Worm (Caenorhabditis elegans) whole organism, late embryonic: ENCODE measurements around the gene D2023.3.

ENCODE experiments used
- C08G9.2 ChIP-seq: sonication (generic microtip); optimal IDR thresholded peaks from 2 replicates; lab custom pipeline; 2016; ENCODE audit warnings: mild to moderate bottlenecking, missing genetic modification characterization, moderate library complexity, missing compliant biosample characterization
- K02D7.2 ChIP-seq: sonication (generic microtip); optimal IDR thresholded peaks from 2 replicates; lab custom pipeline; 2017; ENCODE audit warnings: mild to moderate bottlenecking, missing genetic modification characterization, missing compliant biosample characterization
- Y22D7AL.16 ChIP-seq: sonication (generic microtip); optimal IDR thresholded peaks from 2 replicates; lab custom pipeline; 2016; ENCODE audit warnings: missing genetic modification characterization, missing compliant biosample characterization
- ahr-1 ChIP-seq: sonication (generic microtip); optimal IDR thresholded peaks from 2 replicates; lab custom pipeline; 2016; ENCODE audit warnings: missing genetic modification characterization, missing compliant biosample characterization
- ceh-14 ChIP-seq: sonication (generic microtip); optimal IDR thresholded peaks from 2 replicates; lab custom pipeline; 2016; ENCODE audit warnings: missing genotype, missing genetic modification characterization, missing compliant biosample characterization
- ceh-18 ChIP-seq: sonication (generic microtip); optimal IDR thresholded peaks from 2 replicates; lab custom pipeline; 2016; ENCODE audit warnings: missing genetic modification characterization, missing compliant biosample characterization
- ceh-24 ChIP-seq: sonication (generic microtip); optimal IDR thresholded peaks from 2 replicates; lab custom pipeline; 2016; ENCODE audit warnings: mild to moderate bottlenecking, missing genetic modification characterization, missing compliant biosample characterization
- ceh-31 ChIP-seq: sonication (generic microtip); optimal IDR thresholded peaks from 2 replicates; lab custom pipeline; 2016; ENCODE audit warnings: missing genetic modification characterization, missing compliant biosample characterization
- ceh-34 ChIP-seq: sonication (generic microtip); optimal IDR thresholded peaks from 2 replicates; lab custom pipeline; 2016; ENCODE audit warnings: mild to moderate bottlenecking, missing genetic modification characterization, missing compliant biosample characterization
- ceh-6 ChIP-seq: fragments of 200-800 bp; sonication (Bioruptor generic); optimal IDR thresholded peaks from 2 replicates; lab custom pipeline; 2018; ENCODE audit warnings: mild to moderate bottlenecking, missing genetic modification characterization, missing compliant biosample characterization
- dmd-4 ChIP-seq: sonication (generic microtip); optimal IDR thresholded peaks from 2 replicates; lab custom pipeline; 2016; ENCODE audit warnings: borderline replicate concordance, missing genetic modification characterization, missing compliant biosample characterization
- dve-1 ChIP-seq: sonication (generic microtip); optimal IDR thresholded peaks from 2 replicates; lab custom pipeline; 2017; ENCODE audit warnings: antibody characterized with exemption, mild to moderate bottlenecking, missing genetic modification characterization, missing compliant biosample characterization
- elt-2 ChIP-seq: sonication (generic microtip); optimal IDR thresholded peaks from 2 replicates; lab custom pipeline; 2016; ENCODE audit warnings: missing genetic modification reagents, missing genetic modification characterization, missing compliant biosample characterization
- elt-4 ChIP-seq: sonication (generic microtip); optimal IDR thresholded peaks from 2 replicates; lab custom pipeline; 2016; ENCODE audit warnings: missing genetic modification characterization, missing compliant biosample characterization
- ets-4 ChIP-seq: sonication (generic microtip); optimal IDR thresholded peaks from 2 replicates; lab custom pipeline; 2016; ENCODE audit warnings: missing genetic modification characterization, missing compliant biosample characterization
- fax-1 ChIP-seq: sonication (generic microtip); optimal IDR thresholded peaks from 2 replicates; lab custom pipeline; 2016; ENCODE audit warnings: missing genotype, missing genetic modification characterization, missing compliant biosample characterization
- fkh-10 ChIP-seq: fragments of 150-350 bp; optimal IDR thresholded peaks from 2 replicates; lab custom pipeline; 2014; ENCODE audit warnings: missing biosample characterization, missing genetic modification reagents, missing genetic modification characterization
- fkh-6 ChIP-seq: sonication (generic microtip); optimal IDR thresholded peaks from 2 replicates; lab custom pipeline; 2016; ENCODE audit warnings: missing genetic modification characterization, missing compliant biosample characterization
- hlh-13 ChIP-seq: fragments of 200-800 bp; sonication (Bioruptor generic); optimal IDR thresholded peaks from 2 replicates; lab custom pipeline; 2018; ENCODE audit warnings: mild to moderate bottlenecking, missing genetic modification characterization, missing compliant biosample characterization
- hlh-15 ChIP-seq: sonication (generic microtip); optimal IDR thresholded peaks from 2 replicates; lab custom pipeline; 2016; ENCODE audit warnings: missing genetic modification characterization, missing compliant biosample characterization
- hlh-6 ChIP-seq: sonication (generic microtip); optimal IDR thresholded peaks from 2 replicates; lab custom pipeline; 2016; ENCODE audit warnings: missing genotype, missing genetic modification characterization, missing compliant biosample characterization
- hlh-8 ChIP-seq: sonication (generic microtip); optimal IDR thresholded peaks from 2 replicates; lab custom pipeline; 2016; ENCODE audit warnings: missing genotype, missing genetic modification characterization, missing compliant biosample characterization
- lim-6 ChIP-seq: sonication (generic microtip); optimal IDR thresholded peaks from 2 replicates; lab custom pipeline; 2016; ENCODE audit warnings: missing genetic modification characterization, missing compliant biosample characterization
- pag-3 ChIP-seq: sonication (generic microtip); optimal IDR thresholded peaks from 2 replicates; lab custom pipeline; 2016; ENCODE audit warnings: missing compliant biosample characterization, missing genetic modification characterization, borderline replicate concordance
- pha-4 ChIP-seq: fragments of 150-350 bp; optimal IDR thresholded peaks from 2 replicates; lab custom pipeline; 2018; ENCODE audit warnings: missing biosample characterization, missing genetic modification reagents, missing genetic modification characterization
- pqm-1 ChIP-seq: sonication (generic microtip); optimal IDR thresholded peaks from 2 replicates; lab custom pipeline; 2016; ENCODE audit warnings: missing genetic modification characterization, missing compliant biosample characterization
- rnt-1 ChIP-seq: sonication (generic microtip); optimal IDR thresholded peaks from 2 replicates; lab custom pipeline; 2016; ENCODE audit warnings: missing genetic modification characterization, missing compliant biosample characterization
- ttx-3 ChIP-seq: sonication (generic microtip); optimal IDR thresholded peaks from 2 replicates; lab custom pipeline; 2016; ENCODE audit warnings: missing genetic modification reagents, missing genetic modification characterization, missing compliant biosample characterization
- unc-42 ChIP-seq: sonication (generic microtip); optimal IDR thresholded peaks from 2 replicates; lab custom pipeline; 2016; ENCODE audit warnings: missing genotype, missing genetic modification characterization, missing compliant biosample characterization
- unc-55 ChIP-seq: sonication (generic microtip); optimal IDR thresholded peaks from 2 replicates; lab custom pipeline; 2017; ENCODE audit warnings: missing biosample characterization, missing genetic modification reagents, missing genetic modification characterization
- unc-86 ChIP-seq: sonication (generic microtip); optimal IDR thresholded peaks from 2 replicates; lab custom pipeline; 2016; ENCODE audit warnings: missing genetic modification characterization, missing compliant biosample characterization
- zip-5 ChIP-seq: sonication (generic microtip); optimal IDR thresholded peaks from 2 replicates; lab custom pipeline; 2016; ENCODE audit warnings: missing genetic modification characterization, missing compliant biosample characterization
- ztf-16 ChIP-seq: sonication (generic microtip); optimal IDR thresholded peaks from 2 replicates; lab custom pipeline; 2017; ENCODE audit warnings: missing genetic modification characterization, missing compliant biosample characterization

Gene D2023.3

DNA sequence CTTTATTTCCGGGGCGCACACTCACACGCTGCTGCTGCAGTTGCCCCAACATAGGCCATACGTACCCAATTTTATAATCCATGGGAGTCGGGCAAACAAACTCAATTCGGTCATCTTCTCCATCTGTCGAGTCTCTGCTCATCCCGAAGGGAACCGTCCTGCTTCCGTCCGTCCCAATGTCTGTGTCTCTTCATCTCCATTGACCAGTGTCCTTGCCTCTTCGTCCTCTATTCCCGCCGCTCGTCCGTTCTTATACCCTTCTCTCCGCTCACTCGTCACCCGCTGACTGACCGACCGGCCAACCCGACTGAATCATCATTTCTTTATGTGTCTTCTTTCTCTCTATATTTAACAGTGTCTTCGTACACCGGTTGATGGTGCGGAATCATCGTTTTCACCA, 33.0 kb upstream of the D2023.3 start (continued):
- TF ChIP-seq fkh-10 (GFP tag; lab: Kevin White, UChicago) (no peak), ahr-1 (tag; lab: Kevin White, UChicago) (no peak), dve-1 (tag; lab: Kevin White, UChicago) (peak; percentile 30), elt-4 (tag; lab: Kevin White, UChicago) (no peak), ceh-24 (tag; lab: Kevin White, UChicago) (no peak), ceh-31 (tag; lab: Kevin White, UChicago) (peak; percentile 54), pqm-1 (tag; lab: Kevin White, UChicago) (peak; percentile 5), zip-5 (tag; lab: Kevin White, UChicago) (no peak), unc-86 (tag; lab: Kevin White, UChicago) (no peak), hlh-15 (tag; lab: Kevin White, UChicago) (no peak)

DNA sequence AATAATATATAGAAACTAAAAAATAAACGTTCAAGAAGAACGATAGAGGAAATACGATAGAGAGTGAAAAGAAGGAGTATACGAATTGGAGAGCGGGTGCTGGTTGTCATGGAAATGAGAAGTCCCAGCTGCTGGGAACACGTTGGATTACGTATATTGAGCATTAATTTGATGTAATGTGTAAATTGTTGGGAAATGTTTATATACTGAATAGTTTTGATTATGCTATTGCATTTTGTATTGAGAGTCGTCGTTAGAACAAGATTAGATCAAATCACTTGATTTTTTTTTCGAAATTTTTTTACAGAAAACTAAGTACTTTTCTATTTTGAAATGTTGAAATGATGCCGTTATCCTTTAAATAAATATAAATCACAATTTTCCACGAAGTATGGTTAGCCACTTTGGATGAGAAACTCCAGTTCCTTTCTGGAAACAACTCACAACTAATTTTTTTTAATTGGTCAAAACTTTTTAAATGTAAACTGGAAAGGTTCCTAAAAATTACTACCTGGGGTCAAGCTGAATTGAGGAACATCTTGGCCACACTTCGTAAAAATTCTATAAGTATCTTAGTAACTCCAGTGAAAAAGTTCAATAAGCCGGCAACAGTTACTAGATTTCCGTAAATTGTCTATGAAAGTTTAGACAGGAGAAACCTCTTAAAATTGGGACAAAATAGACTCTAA, 32.0 kb upstream of the D2023.3 start, which contains the start of gene nphp-4:
Gene nphp-4, minus strand, starts transcription at position 51 of the 689 bp plus-strand sequence.
- TF ChIP-seq fax-1 (no peak), dmd-4 (no peak), ets-4 (tag; lab: Kevin White, UChicago) (no peak), elt-2 (tag; lab: Kevin White, UChicago) (no peak)

DNA sequence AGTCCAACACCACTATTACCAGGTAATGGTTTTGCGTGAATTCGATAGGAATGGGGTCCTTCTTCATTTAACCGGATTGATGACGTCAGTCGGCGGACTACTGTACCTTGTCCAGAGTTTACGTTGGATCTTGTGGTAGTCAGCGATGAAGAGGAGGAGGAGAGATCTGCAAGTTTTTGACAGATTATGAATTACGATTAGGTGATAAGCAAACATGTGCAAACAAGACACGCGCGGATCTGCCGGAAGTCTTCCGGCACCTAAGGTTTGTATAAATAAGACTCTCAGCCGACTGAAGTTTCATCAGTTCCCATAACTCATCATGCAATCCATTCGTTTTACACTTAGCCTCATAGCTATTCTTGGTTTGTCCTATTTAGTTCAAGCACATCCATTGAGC, 27.4 kb upstream of the D2023.3 start, which contains the start of gene idpb-5:
Gene idpb-5, plus strand, starts transcription at position 301 of the 400 bp plus-strand sequence.
- no peak for TF ChIP-seq hlh-15 (tag; lab: Kevin White, UChicago)
- no peak for TF ChIP-seq unc-55 (GFP tag; lab: Kevin White, UChicago)
- TF ChIP-seq, all 69 proteins: peak for 0

DNA sequence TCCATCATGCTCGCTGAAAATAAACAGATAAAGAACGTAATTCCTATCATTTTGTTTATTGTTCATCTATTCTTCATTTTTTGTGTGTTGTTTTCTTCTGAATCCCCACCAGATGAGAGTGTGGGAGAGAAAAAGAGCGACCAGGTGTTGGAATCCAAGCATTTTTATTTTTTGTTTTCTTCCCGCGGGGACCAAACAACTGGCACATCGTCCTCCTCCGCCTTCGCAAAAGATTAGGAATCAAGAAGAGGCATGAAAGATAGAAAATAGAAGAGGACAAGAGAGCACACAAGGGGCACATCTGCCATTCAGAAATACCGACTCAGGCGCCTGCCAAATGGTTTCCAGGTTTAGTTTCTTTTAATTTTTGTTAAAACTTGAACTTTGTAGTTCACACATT, 24.3 kb upstream of the D2023.3 start, which contains the start of gene R13H4.2:
Gene R13H4.2, plus strand, starts transcription at position 319 of the 400 bp plus-strand sequence.
- no peak for TF ChIP-seq elt-4 (tag; lab: Kevin White, UChicago)
- TF ChIP-seq fkh-6 (tag; lab: Kevin White, UChicago) = no peak
- no peak for TF ChIP-seq C08G9.2 (tag; lab: Kevin White, UChicago)
- peak; percentile 55 for TF ChIP-seq ceh-18
- TF ChIP-seq rnt-1 (tag; lab: Kevin White, UChicago) = no peak

DNA sequence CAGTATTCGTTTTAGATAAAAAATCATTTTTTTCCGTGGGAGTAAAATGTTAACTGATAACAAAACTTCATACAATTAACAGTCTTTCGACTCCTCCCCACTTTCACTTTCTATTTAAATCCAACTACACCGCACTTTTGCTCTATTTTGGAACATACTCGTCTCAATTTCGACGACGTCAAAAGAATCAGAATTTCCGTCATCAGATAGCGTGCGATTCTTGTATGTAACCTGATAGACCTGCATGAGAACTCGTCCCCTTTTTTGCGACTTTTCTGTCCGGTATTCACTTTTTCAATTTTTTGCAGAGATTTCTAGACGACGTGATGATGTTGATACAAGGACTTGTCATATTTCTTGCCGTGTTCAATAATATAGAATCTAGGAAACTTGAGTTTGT, 21.5 kb upstream of the D2023.3 start, which contains the start of gene pho-8:
Gene pho-8, plus strand, starts transcription at position 301 of the 400 bp plus-strand sequence.
- TF ChIP-seq dve-1 (tag; lab: Kevin White, UChicago) (no peak), ceh-14 (tag; lab: Kevin White, UChicago) (no peak), hlh-6 (tag; lab: Kevin White, UChicago) (no peak), Y22D7AL.16 (no peak), ceh-6 (GFP tag; lab: Kevin White, UChicago) (no peak), K02D7.2 (tag; lab: Kevin White, UChicago) (no peak), hlh-8 (tag; lab: Kevin White, UChicago) (no peak), hlh-13 (no peak), ceh-31 (tag; lab: Kevin White, UChicago) (no peak), elt-2 (tag; lab: Kevin White, UChicago) (no peak), pag-3 (tag; lab: Kevin White, UChicago) (no peak), unc-42 (tag; lab: Kevin White, UChicago) (no peak), unc-86 (tag; lab: Kevin White, UChicago) (no peak), ceh-34 (tag; lab: Kevin White, UChicago) (no peak), ahr-1 (tag; lab: Kevin White, UChicago) (no peak), ztf-16 (tag; lab: Kevin White, UChicago) (no peak), ttx-3 (tag; lab: Kevin White, UChicago) (no peak), lim-6 (tag; lab: Kevin White, UChicago) (no peak), pha-4 (tag; lab: Kevin White, UChicago) (no peak)
- TF ChIP-seq, all 69 proteins: peak for 0
